Worm (Caenorhabditis elegans) whole organism, late embryonic: ENCODE measurements around the gene C53C11.5.

Experiments
- Y22D7AL.16 ChIP-seq: sonication (generic microtip); optimal IDR thresholded peaks from 2 replicates; lab custom pipeline; 2016; ENCODE audit warnings: missing genetic modification characterization, missing compliant biosample characterization
- ama-1 ChIP-seq: fragments of 150-350 bp; optimal IDR thresholded peaks from 2 replicates; lab custom pipeline; 2014
- ceh-2 ChIP-seq: sonication (generic microtip); optimal IDR thresholded peaks from 2 replicates; lab custom pipeline; 2016; ENCODE audit warnings: missing genotype, missing genetic modification characterization, missing compliant biosample characterization
- ceh-24 ChIP-seq: sonication (generic microtip); optimal IDR thresholded peaks from 2 replicates; lab custom pipeline; 2016; ENCODE audit warnings: mild to moderate bottlenecking, missing genetic modification characterization, missing compliant biosample characterization
- ceh-34 ChIP-seq: sonication (generic microtip); optimal IDR thresholded peaks from 2 replicates; lab custom pipeline; 2016; ENCODE audit warnings: mild to moderate bottlenecking, missing genetic modification characterization, missing compliant biosample characterization
- che-1 ChIP-seq: sonication (generic microtip); optimal IDR thresholded peaks from 2 replicates; lab custom pipeline; 2016; ENCODE audit warnings: mild to moderate bottlenecking, missing genetic modification characterization, missing compliant biosample characterization
- dve-1 ChIP-seq: sonication (generic microtip); optimal IDR thresholded peaks from 2 replicates; lab custom pipeline; 2017; ENCODE audit warnings: antibody characterized with exemption, mild to moderate bottlenecking, missing genetic modification characterization, missing compliant biosample characterization
- elt-2 ChIP-seq: sonication (generic microtip); optimal IDR thresholded peaks from 2 replicates; lab custom pipeline; 2016; ENCODE audit warnings: missing genetic modification reagents, missing genetic modification characterization, missing compliant biosample characterization
- ets-4 ChIP-seq: sonication (generic microtip); optimal IDR thresholded peaks from 2 replicates; lab custom pipeline; 2016; ENCODE audit warnings: missing genetic modification characterization, missing compliant biosample characterization
- hlh-13 ChIP-seq: fragments of 200-800 bp; sonication (Bioruptor generic); optimal IDR thresholded peaks from 2 replicates; lab custom pipeline; 2018; ENCODE audit warnings: mild to moderate bottlenecking, missing genetic modification characterization, missing compliant biosample characterization
- hlh-6 ChIP-seq: sonication (generic microtip); optimal IDR thresholded peaks from 2 replicates; lab custom pipeline; 2016; ENCODE audit warnings: missing genotype, missing genetic modification characterization, missing compliant biosample characterization
- pqm-1 ChIP-seq: sonication (generic microtip); optimal IDR thresholded peaks from 2 replicates; lab custom pipeline; 2016; ENCODE audit warnings: missing genetic modification characterization, missing compliant biosample characterization
- unc-3 ChIP-seq, 2 experiments: fragments of 200-800 bp in 1 of 2; sonication (Bioruptor generic) in 1 of 2; sonication (generic microtip) in 1 of 2; conservative IDR thresholded peaks in 1 of 2; optimal IDR thresholded peaks in 1 of 2; 2 replicates each; pipeline versions ENCODE4 v1.3.6 to Lab custom; 2016 to 2022; ENCODE audit warnings: missing compliant biosample characterization in 2 of 2, missing genetic modification characterization in 2 of 2, missing genetic modification reagents in 1 of 2

- TF ChIP-seq pqm-1 (tag; lab: Kevin White, UChicago) (no peak), ceh-24 (no peak), elt-2 (tag; lab: Kevin White, UChicago) (no peak), hlh-13 (no peak), ets-4 (tag; lab: Kevin White, UChicago) (no peak), ceh-34 (tag; lab: Kevin White, UChicago) (no peak), dve-1 (tag; lab: Kevin White, UChicago) (no peak), ama-1 (lab: Kevin White, UChicago) (no peak), ceh-2 (tag; lab: Kevin White, UChicago) (no peak), unc-3 (GFP tag; conservative IDR thresholded peaks at IDR 0.05; lab: Robert Waterston, UW) (no peak), unc-3 (tag; optimal IDR thresholded peaks at IDR 0.05; lab: Kevin White, UChicago) (no peak), hlh-6 (tag; lab: Kevin White, UChicago) (no peak), che-1 (no peak), Y22D7AL.16 (tag; lab: Kevin White, UChicago) (no peak)
Measured at ce11 chrX:17385102-17385501, 51.2 kb downstream of the C53C11.5 start.
